Worm (Caenorhabditis elegans) whole organism, midembryonic: ENCODE measurements around the gene his-59.

Experiments
- T22C8.4 ChIP-seq: fragments of 200-800 bp; sonication (Bioruptor generic); IDR thresholded peaks from 2 replicates; pipeline ENCODE4 v1.3.6; 2022; ENCODE audit warnings: missing genetic modification characterization, missing compliant biosample characterization
- klf-2 ChIP-seq: fragments of 200-800 bp; sonication (Bioruptor generic); conservative IDR thresholded peaks from 2 replicates; pipeline ENCODE4 v1.3.6; 2022; ENCODE audit warnings: missing genetic modification reagents, missing genetic modification characterization, missing compliant biosample characterization
- ref-1 ChIP-seq: fragments of 200-800 bp; sonication (Bioruptor generic); conservative IDR thresholded peaks from 2 replicates; pipeline ENCODE4 v1.3.6; 2022; ENCODE audit warnings: missing genetic modification reagents, missing genetic modification characterization, missing compliant biosample characterization

- TF ChIP-seq ref-1 (no peak), klf-2 (GFP tag; lab: Robert Waterston, UW) (no peak), T22C8.4 (GFP tag; lab: Robert Waterston, UW) (no peak)
Observed at ce11 chrIV:7500924-7501323, 12.9 kb downstream of the his-59 start.
